Worm (Caenorhabditis elegans) whole organism, young adult: ENCODE measurements around the gene F37C12.14.

Experiments
- B0019.2 ChIP-seq: fragments of 200-800 bp; sonication (Bioruptor generic); conservative IDR thresholded peaks from 2 replicates; pipeline ENCODE4 v1.3.6; 2022; ENCODE audit warnings: missing genetic modification reagents, missing genetic modification characterization, missing compliant biosample characterization
- B0336.3 ChIP-seq: fragments of 200-800 bp; sonication (Bioruptor generic); IDR thresholded peaks from 2 replicates; pipeline ENCODE4 v1.3.6; 2022; ENCODE audit warnings: missing genetic modification characterization, missing compliant biosample characterization
- F10E7.11 ChIP-seq: sonication (generic microtip); optimal IDR thresholded peaks from 2 replicates; lab custom pipeline; 2017; ENCODE audit warnings: mild to moderate bottlenecking, missing genetic modification characterization, moderate library complexity, missing compliant biosample characterization
- F37B4.10 ChIP-seq: fragments of 200-800 bp; sonication (Bioruptor generic); IDR thresholded peaks from 2 replicates; pipeline ENCODE4 v1.3.6; 2022; ENCODE audit warnings: missing genetic modification characterization, missing compliant biosample characterization
- F52B5.7 ChIP-seq: sonication (generic microtip); optimal IDR thresholded peaks from 2 replicates; lab custom pipeline; 2016; ENCODE audit warnings: mild to moderate bottlenecking, missing genetic modification characterization, missing compliant biosample characterization
- F57A8.1 ChIP-seq: fragments of 200-800 bp; sonication (Bioruptor generic); optimal IDR thresholded peaks from 2 replicates; lab custom pipeline; 2018; ENCODE audit warnings: mild to moderate bottlenecking, missing genetic modification characterization, moderate library complexity, missing compliant biosample characterization
- T26A5.8 ChIP-seq: sonication (generic microtip); optimal IDR thresholded peaks from 2 replicates; lab custom pipeline; 2016; ENCODE audit warnings: missing genetic modification characterization, missing compliant biosample characterization
- Y53F4B.3 ChIP-seq: fragments of 200-800 bp; sonication (Bioruptor generic); IDR thresholded peaks from 2 replicates; pipeline ENCODE4 v1.3.6; 2022; ENCODE audit warnings: missing genetic modification reagents, missing genetic modification characterization, missing compliant biosample characterization
- Y53G8AR.9 ChIP-seq: fragments of 200-800 bp; sonication (Bioruptor generic); conservative IDR thresholded peaks from 2 replicates; pipeline ENCODE4 v1.3.6; 2022; ENCODE audit warnings: missing genetic modification reagents, missing genetic modification characterization, missing compliant biosample characterization
- ama-1 ChIP-seq, 3 experiments: fragments of 150-350 bp in 1 of 3; sonication (generic microtip) in 2 of 3; optimal IDR thresholded peaks; 2 replicates each; lab custom pipeline; 2014 to 2018; ENCODE audit warnings: missing biosample characterization in 2 of 3, missing genetic modification characterization in 2 of 3, missing genetic modification reagents in 2 of 3
- athp-1 ChIP-seq: sonication (generic microtip); optimal IDR thresholded peaks from 2 replicates; lab custom pipeline; 2017; ENCODE audit warnings: mild to moderate bottlenecking, missing genetic modification characterization, missing compliant biosample characterization
- attf-6 ChIP-seq: fragments of 200-800 bp; sonication (Bioruptor generic); IDR thresholded peaks from 2 replicates; pipeline ENCODE4 v1.3.6; 2022; ENCODE audit warnings: missing genetic modification reagents, missing genetic modification characterization, missing compliant biosample characterization
- cebp-1 ChIP-seq, 2 experiments: fragments of 200-800 bp in 1 of 2; sonication (Bioruptor generic) in 1 of 2; sonication (generic microtip) in 1 of 2; IDR thresholded peaks in 1 of 2; optimal IDR thresholded peaks in 1 of 2; 2 replicates each; pipeline versions ENCODE4 v1.3.6 to Lab custom; 2017 to 2022; ENCODE audit warnings: missing compliant biosample characterization in 2 of 2, missing genetic modification characterization in 2 of 2, mild to moderate bottlenecking in 1 of 2, missing genetic modification reagents in 1 of 2, moderate library complexity in 1 of 2
- ceh-40 ChIP-seq: fragments of 200-800 bp; sonication (Bioruptor generic); IDR thresholded peaks from 2 replicates; pipeline ENCODE4 v1.3.6; 2022; ENCODE audit warnings: missing genetic modification characterization, missing compliant biosample characterization
- ceh-58 ChIP-seq: fragments of 200-800 bp; sonication (Bioruptor generic); IDR thresholded peaks from 2 replicates; pipeline ENCODE4 v1.3.6; 2022; ENCODE audit warnings: missing genetic modification characterization, missing compliant biosample characterization
- ceh-91 ChIP-seq: fragments of 200-800 bp; sonication (Bioruptor generic); IDR thresholded peaks from 2 replicates; pipeline ENCODE4 v1.3.6; 2022; ENCODE audit warnings: missing genetic modification reagents, missing genetic modification characterization, missing compliant biosample characterization
- chd-7 ChIP-seq: sonication (generic microtip); optimal IDR thresholded peaks from 2 replicates; lab custom pipeline; 2016; ENCODE audit warnings: mild to moderate bottlenecking, missing genetic modification characterization, moderate library complexity, missing compliant biosample characterization
- die-1 ChIP-seq: sonication (generic microtip); optimal IDR thresholded peaks from 2 replicates; lab custom pipeline; 2016; ENCODE audit warnings: missing genotype, mild to moderate bottlenecking, missing genetic modification characterization, missing compliant biosample characterization
- dox-1 ChIP-seq: fragments of 200-800 bp; sonication (Bioruptor generic); IDR thresholded peaks from 2 replicates; pipeline ENCODE4 v1.3.6; 2022; ENCODE audit warnings: missing genetic modification reagents, missing genetic modification characterization, missing compliant biosample characterization
- dpl-1 ChIP-seq: fragments of 150-350 bp; optimal IDR thresholded peaks from 2 replicates; lab custom pipeline; 2014; ENCODE audit warnings: missing biosample characterization, missing genetic modification reagents, missing genetic modification characterization
- egl-44 ChIP-seq: fragments of 200-800 bp; sonication (Bioruptor generic); IDR thresholded peaks from 2 replicates; pipeline ENCODE4 v1.3.6; 2022; ENCODE audit warnings: missing genetic modification reagents, missing genetic modification characterization, missing compliant biosample characterization
- ekl-4 ChIP-seq: fragments of 200-800 bp; sonication (Bioruptor generic); IDR thresholded peaks from 2 replicates; pipeline ENCODE4 v1.3.6; 2022; ENCODE audit warnings: missing genetic modification reagents, missing genetic modification characterization, missing compliant biosample characterization
- hlh-12 ChIP-seq: sonication (generic microtip); optimal IDR thresholded peaks from 2 replicates; lab custom pipeline; 2016; ENCODE audit warnings: missing genetic modification characterization, missing compliant biosample characterization
- hlh-26 ChIP-seq: fragments of 200-800 bp; sonication (Bioruptor generic); conservative IDR thresholded peaks from 2 replicates; pipeline ENCODE4 v1.3.6; 2022; ENCODE audit warnings: missing genetic modification reagents, missing genetic modification characterization, missing compliant biosample characterization
- hmg-20 ChIP-seq: fragments of 200-800 bp; sonication (Bioruptor generic); IDR thresholded peaks from 2 replicates; pipeline ENCODE4 v1.3.6; 2022; ENCODE audit warnings: missing genetic modification reagents, missing genetic modification characterization, missing compliant biosample characterization
- hrde-1 ChIP-seq: sonication (generic microtip); optimal IDR thresholded peaks from 2 replicates; lab custom pipeline; 2016; ENCODE audit warnings: missing genetic modification characterization, mild to moderate bottlenecking, missing compliant biosample characterization, moderate library complexity, missing genotype, missing genetic modification reagents, borderline replicate concordance
- let-607 ChIP-seq, 2 experiments: fragments of 200-800 bp in 1 of 2; sonication (Bioruptor generic) in 1 of 2; sonication (generic microtip) in 1 of 2; optimal IDR thresholded peaks; 2 replicates each; lab custom pipeline; 2016 to 2018; ENCODE audit warnings: mild to moderate bottlenecking in 2 of 2, missing compliant biosample characterization in 2 of 2, missing genetic modification characterization in 2 of 2, moderate library complexity in 2 of 2, missing genotype in 1 of 2
- lin-26 ChIP-seq: fragments of 200-800 bp; sonication (Bioruptor generic); IDR thresholded peaks from 2 replicates; pipeline ENCODE4 v1.3.6; 2022; ENCODE audit warnings: missing genetic modification reagents, missing genetic modification characterization, missing compliant biosample characterization
- lin-35 ChIP-seq, 3 experiments: fragments of 150-350 bp in 2 of 3; sonication (generic microtip) in 1 of 3; optimal IDR thresholded peaks; 2 replicates each; lab custom pipeline; 2014 to 2018; ENCODE audit warnings: missing biosample characterization in 3 of 3, missing genetic modification characterization in 3 of 3, missing genetic modification reagents in 3 of 3
- lin-40 ChIP-seq: sonication (generic microtip); optimal IDR thresholded peaks from 2 replicates; lab custom pipeline; 2016; ENCODE audit warnings: missing genetic modification characterization, mild to moderate bottlenecking, missing compliant biosample characterization, missing genotype, missing genetic modification reagents
- lsy-27 ChIP-seq: sonication (generic microtip); optimal IDR thresholded peaks from 2 replicates; lab custom pipeline; 2017; ENCODE audit warnings: missing genetic modification characterization, mild to moderate bottlenecking, missing compliant biosample characterization, antibody characterized with exemption, missing genotype, borderline replicate concordance; ENCODE audit not compliant: insufficient read depth
- madf-10 ChIP-seq: sonication (generic microtip); optimal IDR thresholded peaks from 2 replicates; lab custom pipeline; 2016; ENCODE audit warnings: mild to moderate bottlenecking, missing genetic modification characterization, missing compliant biosample characterization
- madf-3 ChIP-seq: fragments of 200-800 bp; sonication (Bioruptor generic); IDR thresholded peaks from 2 replicates; pipeline ENCODE4 v1.3.6; 2022; ENCODE audit warnings: missing genetic modification reagents, missing genetic modification characterization, missing compliant biosample characterization
- madf-6 ChIP-seq: fragments of 200-800 bp; sonication (Bioruptor generic); IDR thresholded peaks from 2 replicates; pipeline ENCODE4 v1.3.6; 2022; ENCODE audit warnings: missing genetic modification reagents, missing genetic modification characterization, missing compliant biosample characterization
- madf-8 ChIP-seq: fragments of 200-800 bp; sonication (Bioruptor generic); conservative IDR thresholded peaks from 2 replicates; pipeline ENCODE4 v1.3.6; 2022; ENCODE audit warnings: missing genetic modification reagents, missing genetic modification characterization, missing compliant biosample characterization
- mcd-1 ChIP-seq: fragments of 200-800 bp; sonication (Bioruptor generic); IDR thresholded peaks from 2 replicates; pipeline ENCODE4 v1.3.6; 2022; ENCODE audit warnings: missing genetic modification reagents, missing genetic modification characterization, missing compliant biosample characterization
- mes-4 ChIP-seq: sonication (generic microtip); optimal IDR thresholded peaks from 2 replicates; lab custom pipeline; 2016; ENCODE audit warnings: missing genotype, missing genetic modification characterization, missing compliant biosample characterization
- mxl-1 ChIP-seq: sonication (generic microtip); optimal IDR thresholded peaks from 2 replicates; lab custom pipeline; 2016; ENCODE audit warnings: missing genetic modification characterization, missing compliant biosample characterization
- nfya-2 ChIP-seq: fragments of 200-800 bp; sonication (Bioruptor generic); IDR thresholded peaks from 2 replicates; pipeline ENCODE4 v1.3.6; 2022; ENCODE audit warnings: missing genetic modification reagents, missing genetic modification characterization, missing compliant biosample characterization
- nhr-27 ChIP-seq: fragments of 200-800 bp; sonication (Bioruptor generic); optimal IDR thresholded peaks from 2 replicates; lab custom pipeline; 2018; ENCODE audit warnings: mild to moderate bottlenecking, missing genetic modification characterization, moderate library complexity, missing compliant biosample characterization
- nhr-80 ChIP-seq: sonication (generic microtip); optimal IDR thresholded peaks from 2 replicates; lab custom pipeline; 2016; ENCODE audit warnings: missing genetic modification characterization, missing compliant biosample characterization
- pbrm-1 ChIP-seq: fragments of 200-800 bp; sonication (Bioruptor generic); IDR thresholded peaks from 2 replicates; pipeline ENCODE4 v1.3.6; 2022; ENCODE audit warnings: missing genetic modification reagents, missing genetic modification characterization, missing compliant biosample characterization
- repo-1 ChIP-seq: sonication (generic microtip); optimal IDR thresholded peaks from 2 replicates; lab custom pipeline; 2017; ENCODE audit warnings: mild to moderate bottlenecking, missing genetic modification characterization, missing compliant biosample characterization
- zim-3 ChIP-seq: sonication (generic microtip); optimal IDR thresholded peaks from 2 replicates; lab custom pipeline; 2017; ENCODE audit warnings: mild to moderate bottlenecking, missing genetic modification characterization, moderate library complexity, missing compliant biosample characterization
- ztf-22 ChIP-seq: fragments of 200-800 bp; sonication (Bioruptor generic); optimal IDR thresholded peaks from 2 replicates; lab custom pipeline; 2018; ENCODE audit warnings: mild to moderate bottlenecking, missing genetic modification characterization, moderate library complexity, missing compliant biosample characterization
- ztf-3 ChIP-seq: fragments of 200-800 bp; sonication (Bioruptor generic); optimal IDR thresholded peaks from 2 replicates; lab custom pipeline; 2018; ENCODE audit warnings: mild to moderate bottlenecking, missing genetic modification characterization, missing compliant biosample characterization
- ztf-6 ChIP-seq: fragments of 200-800 bp; sonication (Bioruptor generic); IDR thresholded peaks from 2 replicates; pipeline ENCODE4 v1.3.6; 2022; ENCODE audit warnings: missing genetic modification reagents, missing genetic modification characterization, missing compliant biosample characterization

Gene F37C12.14

DNA sequence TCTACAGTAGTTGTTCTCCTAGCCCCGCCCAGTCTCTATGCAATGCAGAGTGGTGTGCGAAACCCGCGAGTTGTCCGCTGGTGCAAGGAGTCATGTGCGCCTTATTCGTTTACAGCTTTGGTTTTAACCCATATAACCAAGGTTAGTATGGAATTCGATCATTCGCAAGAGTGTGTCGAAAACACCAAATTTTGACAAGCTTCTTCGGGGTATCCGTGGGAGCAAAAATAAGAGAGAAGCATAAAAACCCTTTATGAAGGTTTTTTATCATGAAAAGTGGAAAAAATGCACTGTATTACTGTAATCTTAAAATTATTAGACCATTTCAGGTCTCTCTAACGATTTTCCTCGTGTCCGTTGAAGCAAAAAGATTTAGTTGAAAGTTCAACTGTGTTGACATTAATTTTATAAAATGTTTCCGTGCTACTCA is 43.2 kb downstream of the F37C12.14 start (continued):
- 0 out of 2 replicates have a peak, but pooled peaks have one; percentile 47 for TF ChIP-seq hmg-20 (GFP tag; lab: Robert Waterston, UW)
- no peak for TF ChIP-seq nfya-2 (GFP tag; lab: Robert Waterston, UW)
- TF ChIP-seq F52B5.7 (tag; lab: Kevin White, UChicago), result no peak
- no peak for TF ChIP-seq hlh-26 (GFP tag; lab: Robert Waterston, UW)
- no peak for TF ChIP-seq F10E7.11 (tag; lab: Kevin White, UChicago)
- TF ChIP-seq Y53F4B.3 (GFP tag; lab: Robert Waterston, UW), result 0 out of 2 replicates have a peak, but pooled peaks have one; percentile 4
- TF ChIP-seq ceh-58, result no peak
- peak; percentile 80 for TF ChIP-seq ekl-4
- 0 out of 2 replicates have a peak, but pooled peaks have one; percentile 49 for TF ChIP-seq ceh-40
- peak; percentile 78 for TF ChIP-seq dox-1 (GFP tag; lab: Robert Waterston, UW)
- no peak for TF ChIP-seq hlh-12 (tag; lab: Kevin White, UChicago)
- TF ChIP-seq madf-3 (GFP tag; lab: Robert Waterston, UW), result peak; percentile 77; the same call in 1 of the 2 replicates
- peak; percentile 19 for TF ChIP-seq ama-1 (optimal IDR thresholded peaks at IDR 0.05; lab: Kevin White, UChicago)
- TF ChIP-seq ama-1 (GFP tag; optimal IDR thresholded peaks at IDR 0.05; lab: Kevin White, UChicago), result peak in 1 of 2 experiments; percentile 11
- TF ChIP-seq madf-6 (GFP tag; lab: Robert Waterston, UW), result peak; percentile 64
- no peak for TF ChIP-seq mes-4 (tag; lab: Kevin White, UChicago)
- TF ChIP-seq ztf-22 (GFP tag; lab: Kevin White, UChicago), result no peak
- no peak for TF ChIP-seq T26A5.8 (tag; lab: Kevin White, UChicago)
- no peak for TF ChIP-seq zim-3
- TF ChIP-seq ztf-6 (GFP tag; lab: Robert Waterston, UW), result no peak
- 0 out of 2 replicates have a peak, but pooled peaks have one; percentile 7 for TF ChIP-seq madf-8 (GFP tag; lab: Robert Waterston, UW)
- no peak for TF ChIP-seq ztf-3
- peak; percentile 18; the same call in 1 of the 2 replicates for TF ChIP-seq lin-26 (GFP tag; lab: Robert Waterston, UW)
- TF ChIP-seq dpl-1, result no peak
- TF ChIP-seq ceh-91 (GFP tag; lab: Robert Waterston, UW), result peak; percentile 51; the same call in 1 of the 2 replicates
- no peak for TF ChIP-seq lin-40 (tag; lab: Kevin White, UChicago)
- TF ChIP-seq B0019.2 (GFP tag; lab: Robert Waterston, UW), result 0 out of 2 replicates have a peak, but pooled peaks have one; percentile 24
- TF ChIP-seq repo-1 (tag; lab: Kevin White, UChicago), result peak; percentile 15
- TF ChIP-seq let-607 (tag; optimal IDR thresholded peaks at IDR 0.05; lab: Kevin White, UChicago), result no peak
- TF ChIP-seq nhr-27, result no peak
- no peak for TF ChIP-seq die-1 (tag; lab: Kevin White, UChicago)
- TF ChIP-seq cebp-1 (GFP tag; IDR thresholded peaks at IDR 0.05; lab: Robert Waterston, UW), result no peak
- no peak for TF ChIP-seq cebp-1 (tag; optimal IDR thresholded peaks at IDR 0.05; lab: Kevin White, UChicago)
- peak; percentile 78 for TF ChIP-seq Y53G8AR.9 (GFP tag; lab: Robert Waterston, UW)
- TF ChIP-seq lsy-27 (tag; lab: Kevin White, UChicago), result no peak
- no peak for TF ChIP-seq athp-1
- no peak for TF ChIP-seq chd-7 (tag; lab: Kevin White, UChicago)
- no peak for TF ChIP-seq mxl-1 (tag; lab: Kevin White, UChicago)
- TF ChIP-seq egl-44 (GFP tag; lab: Robert Waterston, UW), result no peak
- TF ChIP-seq pbrm-1 (GFP tag; lab: Robert Waterston, UW), result peak; percentile 90
- TF ChIP-seq F57A8.1 (GFP tag; lab: Kevin White, UChicago), result no peak
- TF ChIP-seq hrde-1, result peak; percentile 41
- TF ChIP-seq attf-6 (GFP tag; lab: Robert Waterston, UW), result peak; percentile 96
- TF ChIP-seq lin-35 (GFP tag; optimal IDR thresholded peaks at IDR 0.05; lab: Kevin White, UChicago), result no peak
- peak; percentile 51 for TF ChIP-seq mcd-1 (GFP tag; lab: Robert Waterston, UW)
- no peak for TF ChIP-seq B0336.3
- no peak for TF ChIP-seq F37B4.10 (GFP tag; lab: Robert Waterston, UW)
- TF ChIP-seq madf-10, result no peak
- no peak for TF ChIP-seq nhr-80 (tag; lab: Kevin White, UChicago)
